Worm (Caenorhabditis elegans) whole organism, L2 larva: Measurements from ENCODE around the gene egl-27.
A peak's percentile ranks its signal among the peaks of the same experiment; 100 is the strongest.

Experiments used
- C34F6.9 ChIP-seq: fragments of 150-350 bp; optimal IDR thresholded peaks from 2 replicates; lab custom pipeline; 2014; ENCODE audit warnings: missing biosample characterization, missing genetic modification characterization
- F13H6.1 ChIP-seq: sonication (generic microtip); optimal IDR thresholded peaks from 2 replicates; lab custom pipeline; 2016; ENCODE audit warnings: missing genetic modification characterization, missing compliant biosample characterization
- R02D3.7 ChIP-seq: fragments of 150-350 bp; optimal IDR thresholded peaks from 2 replicates; lab custom pipeline; 2014; ENCODE audit warnings: missing biosample characterization, missing genetic modification characterization
- ZK546.5 ChIP-seq: sonication (generic microtip); optimal IDR thresholded peaks from 2 replicates; lab custom pipeline; 2017; ENCODE audit warnings: missing biosample characterization, missing genetic modification characterization
- alr-1 ChIP-seq: fragments of 150-350 bp; optimal IDR thresholded peaks from 2 replicates; lab custom pipeline; 2014; ENCODE audit warnings: missing biosample characterization, missing genetic modification characterization
- aly-2 ChIP-seq: fragments of 150-350 bp; optimal IDR thresholded peaks from 2 replicates; lab custom pipeline; 2014; ENCODE audit warnings: missing biosample characterization, missing genetic modification characterization
- ama-1 ChIP-seq: fragments of 150-350 bp; optimal IDR thresholded peaks from 2 replicates; lab custom pipeline; 2018; ENCODE audit warnings: inconsistent platforms
- blmp-1 ChIP-seq: sonication (generic microtip); optimal IDR thresholded peaks from 2 replicates; lab custom pipeline; 2017; ENCODE audit warnings: missing genetic modification characterization, mild to moderate bottlenecking, missing compliant biosample characterization, antibody characterized with exemption, moderate library complexity; ENCODE audit not compliant: insufficient read depth
- ceh-16 ChIP-seq: fragments of 150-350 bp; optimal IDR thresholded peaks from 2 replicates; lab custom pipeline; 2014; ENCODE audit warnings: missing biosample characterization, missing genetic modification characterization
- ceh-82 ChIP-seq: fragments of 150-350 bp; optimal IDR thresholded peaks from 2 replicates; lab custom pipeline; 2014; ENCODE audit warnings: missing biosample characterization, missing genetic modification characterization
- crh-2 ChIP-seq: sonication (generic microtip); optimal IDR thresholded peaks from 2 replicates; lab custom pipeline; 2017; ENCODE audit warnings: missing biosample characterization, missing genetic modification characterization
- dmd-4 ChIP-seq: sonication (generic microtip); optimal IDR thresholded peaks from 2 replicates; lab custom pipeline; 2017; ENCODE audit warnings: missing biosample characterization, missing genetic modification characterization
- egl-27 ChIP-seq: sonication (generic microtip); optimal IDR thresholded peaks from 3 replicates; lab custom pipeline; 2017; ENCODE audit warnings: missing biosample characterization, missing genetic modification reagents, missing genetic modification characterization
- elt-1 ChIP-seq: fragments of 150-350 bp; optimal IDR thresholded peaks from 2 replicates; lab custom pipeline; 2014; ENCODE audit warnings: missing biosample characterization, missing genetic modification characterization
- elt-3 ChIP-seq: sonication (generic microtip); optimal IDR thresholded peaks from 2 replicates; lab custom pipeline; 2017; ENCODE audit warnings: missing biosample characterization, missing genetic modification characterization
- fos-1 ChIP-seq: fragments of 150-350 bp; optimal IDR thresholded peaks from 2 replicates; lab custom pipeline; 2014; ENCODE audit warnings: missing biosample characterization, missing genetic modification characterization
- gmeb-1 ChIP-seq: fragments of 150-350 bp; optimal IDR thresholded peaks from 2 replicates; lab custom pipeline; 2014; ENCODE audit warnings: missing biosample characterization, missing genetic modification characterization
- lin-11 ChIP-seq: fragments of 150-350 bp; sonication (generic microtip); optimal IDR thresholded peaks from 2 replicates; lab custom pipeline; 2014; ENCODE audit warnings: missing biosample characterization, missing genetic modification characterization, inconsistent platforms, mixed read lengths
- lin-13 ChIP-seq: fragments of 150-350 bp; optimal IDR thresholded peaks from 2 replicates; lab custom pipeline; 2014; ENCODE audit warnings: missing biosample characterization, missing genetic modification reagents, missing genetic modification characterization
- lin-39 ChIP-seq: fragments of 150-350 bp; optimal IDR thresholded peaks from 2 replicates; lab custom pipeline; 2014; ENCODE audit warnings: missing biosample characterization, missing genetic modification reagents, missing genetic modification characterization
- lsy-2 ChIP-seq, 2 experiments: fragments of 150-350 bp in 1 of 2; sonication (generic microtip) in 1 of 2; optimal IDR thresholded peaks; 2 replicates each; lab custom pipeline; 2014 to 2017; ENCODE audit warnings: missing biosample characterization in 2 of 2, missing genetic modification characterization in 2 of 2
- mab-5 ChIP-seq: fragments of 150-350 bp; optimal IDR thresholded peaks from 2 replicates; lab custom pipeline; 2014; ENCODE audit warnings: missing biosample characterization, missing genetic modification characterization
- mbf-1 ChIP-seq: sonication (generic microtip); optimal IDR thresholded peaks from 2 replicates; lab custom pipeline; 2017; ENCODE audit warnings: missing biosample characterization, missing genetic modification characterization
- mdl-1 ChIP-seq, 2 experiments: fragments of 150-350 bp in 1 of 2; sonication (generic microtip) in 1 of 2; optimal IDR thresholded peaks; 2 replicates each; lab custom pipeline; 2017; ENCODE audit warnings: missing biosample characterization in 2 of 2, missing genetic modification characterization in 2 of 2
- nhr-10 ChIP-seq: sonication (generic microtip); optimal IDR thresholded peaks from 2 replicates; lab custom pipeline; 2017; ENCODE audit warnings: missing biosample characterization, missing genetic modification characterization
- nhr-11 ChIP-seq: fragments of 150-350 bp; optimal IDR thresholded peaks from 2 replicates; lab custom pipeline; 2014; ENCODE audit warnings: missing biosample characterization, missing genetic modification characterization
- nhr-12 ChIP-seq: fragments of 150-350 bp; optimal IDR thresholded peaks from 2 replicates; lab custom pipeline; 2014; ENCODE audit warnings: missing biosample characterization, missing genetic modification characterization
- nhr-129 ChIP-seq: fragments of 150-350 bp; optimal IDR thresholded peaks from 2 replicates; lab custom pipeline; 2014; ENCODE audit warnings: missing biosample characterization, missing genetic modification characterization
- nhr-21 ChIP-seq: fragments of 150-350 bp; optimal IDR thresholded peaks from 2 replicates; lab custom pipeline; 2014; ENCODE audit warnings: missing biosample characterization, missing genetic modification characterization
- nhr-23 ChIP-seq: fragments of 150-350 bp; optimal IDR thresholded peaks from 2 replicates; lab custom pipeline; 2014; ENCODE audit warnings: missing biosample characterization, missing genetic modification reagents, missing genetic modification characterization
- nhr-237 ChIP-seq: fragments of 150-350 bp; optimal IDR thresholded peaks from 2 replicates; lab custom pipeline; 2014; ENCODE audit warnings: missing biosample characterization, missing genetic modification characterization
- nhr-25 ChIP-seq: fragments of 150-350 bp; sonication (generic microtip); optimal IDR thresholded peaks from 3 replicates; lab custom pipeline; 2014; ENCODE audit warnings: missing biosample characterization, missing genetic modification characterization
- nhr-6 ChIP-seq: fragments of 150-350 bp; optimal IDR thresholded peaks from 2 replicates; lab custom pipeline; 2014; ENCODE audit warnings: missing biosample characterization, missing genetic modification characterization
- nhr-77 ChIP-seq: fragments of 150-350 bp; optimal IDR thresholded peaks from 2 replicates; lab custom pipeline; 2014; ENCODE audit warnings: missing biosample characterization, missing genetic modification characterization
- peb-1 ChIP-seq: fragments of 150-350 bp; optimal IDR thresholded peaks from 2 replicates; lab custom pipeline; 2014; ENCODE audit warnings: missing biosample characterization, missing genetic modification characterization
- sem-4 ChIP-seq: fragments of 150-350 bp; optimal IDR thresholded peaks from 2 replicates; lab custom pipeline; 2014; ENCODE audit warnings: missing biosample characterization, missing genetic modification reagents, missing genetic modification characterization
- skn-1 ChIP-seq: sonication (generic microtip); optimal IDR thresholded peaks from 2 replicates; lab custom pipeline; 2017; ENCODE audit warnings: missing biosample characterization, missing genetic modification characterization
- sma-3 ChIP-seq: sonication (generic microtip); optimal IDR thresholded peaks from 2 replicates; lab custom pipeline; 2016; ENCODE audit warnings: missing genetic modification reagents, missing genetic modification characterization, missing compliant biosample characterization
- sma-9 ChIP-seq, 2 experiments: fragments of 150-350 bp in 1 of 2; sonication (generic microtip) in 1 of 2; optimal IDR thresholded peaks; 2 replicates each; lab custom pipeline; 2014 to 2016; ENCODE audit warnings: missing genetic modification characterization in 2 of 2, mild to moderate bottlenecking in 1 of 2, missing biosample characterization in 1 of 2, missing compliant biosample characterization in 1 of 2, missing genetic modification reagents in 1 of 2, moderate library complexity in 1 of 2
- snpc-4 ChIP-seq: fragments of 150-350 bp; optimal IDR thresholded peaks from 2 replicates; lab custom pipeline; 2014; ENCODE audit warnings: missing biosample characterization, missing genetic modification characterization
- unc-39 ChIP-seq: fragments of 150-350 bp; optimal IDR thresholded peaks from 2 replicates; lab custom pipeline; 2014; ENCODE audit warnings: missing biosample characterization, missing genetic modification characterization
- unc-55 ChIP-seq: fragments of 150-350 bp; sonication (generic microtip); optimal IDR thresholded peaks from 3 replicates; lab custom pipeline; 2014; ENCODE audit warnings: missing biosample characterization, missing genetic modification reagents, missing genetic modification characterization
- unc-62 ChIP-seq: fragments of 150-350 bp; optimal IDR thresholded peaks from 2 replicates; lab custom pipeline; 2014; ENCODE audit warnings: missing biosample characterization, missing genetic modification reagents, missing genetic modification characterization
- zag-1 ChIP-seq: fragments of 150-350 bp; optimal IDR thresholded peaks from 2 replicates; lab custom pipeline; 2014; ENCODE audit warnings: missing biosample characterization, missing genetic modification characterization
- ztf-1 ChIP-seq: fragments of 200-800 bp; sonication (Bioruptor generic); conservative IDR thresholded peaks from 2 replicates; pipeline ENCODE4 v1.3.6; 2022; ENCODE audit warnings: missing genetic modification characterization, missing compliant biosample characterization
- ztf-11 ChIP-seq: sonication (generic microtip); optimal IDR thresholded peaks from 2 replicates; lab custom pipeline; 2017; ENCODE audit warnings: missing biosample characterization, missing genetic modification characterization
- ztf-4 ChIP-seq: fragments of 150-350 bp; optimal IDR thresholded peaks from 2 replicates; lab custom pipeline; 2014; ENCODE audit warnings: missing biosample characterization, missing genetic modification characterization

The egl-27 gene

ce11 chrII:6838270-6838878 lies 3.6 kb downstream of the egl-27 start (continued):
- TF ChIP-seq ceh-16 (tag; lab: Kevin White, UChicago): peak; percentile 11
- TF ChIP-seq fos-1: no peak
- TF ChIP-seq lin-39 (tag; lab: Kevin White, UChicago): peak; percentile 88
- TF ChIP-seq lsy-2 (tag; optimal IDR thresholded peaks at IDR 0.05; lab: Kevin White, UChicago): peak in 1 of 2 experiments; percentile 46
- TF ChIP-seq aly-2: no peak
- peak; percentile 31 for TF ChIP-seq F13H6.1 (tag; lab: Kevin White, UChicago)
- peak; percentile 42 for TF ChIP-seq sma-9 (GFP tag; optimal IDR thresholded peaks at IDR 0.05; lab: Kevin White, UChicago)
- no peak for TF ChIP-seq sma-9 (tag; optimal IDR thresholded peaks at IDR 0.05; lab: Kevin White, UChicago)
- TF ChIP-seq ztf-4 (tag; lab: Kevin White, UChicago): peak; percentile 22
- TF ChIP-seq sma-3 (GFP tag; lab: Kevin White, UChicago): no peak
- TF ChIP-seq dmd-4 (tag; lab: Kevin White, UChicago): no peak

ce11 chrII:6838977-6839376 lies 4.2 kb downstream of the egl-27 start:
- TF ChIP-seq ztf-1 (GFP tag; lab: Robert Waterston, UW) (no peak), aly-2 (no peak), nhr-23 (tag; lab: Kevin White, UChicago) (no peak), nhr-237 (tag; lab: Kevin White, UChicago) (no peak), lin-13 (GFP tag; lab: Kevin White, UChicago) (no peak), ceh-16 (tag; lab: Kevin White, UChicago) (no peak), nhr-11 (tag; lab: Kevin White, UChicago) (no peak), gmeb-1 (tag; lab: Kevin White, UChicago) (no peak), snpc-4 (tag; lab: Kevin White, UChicago) (no peak), lin-39 (tag; lab: Kevin White, UChicago) (no peak), sma-3 (GFP tag; lab: Kevin White, UChicago) (no peak), C34F6.9 (tag; lab: Kevin White, UChicago) (peak; percentile 56), F13H6.1 (tag; lab: Kevin White, UChicago) (peak; percentile 76), crh-2 (tag; lab: Kevin White, UChicago) (peak; percentile 66), alr-1 (no peak), peb-1 (tag; lab: Kevin White, UChicago) (no peak), mab-5 (tag; lab: Kevin White, UChicago) (no peak), ceh-82 (tag; lab: Kevin White, UChicago) (no peak), elt-1 (no peak), sma-9 (GFP tag; optimal IDR thresholded peaks at IDR 0.05; lab: Kevin White, UChicago) (peak; percentile 80), sma-9 (tag; optimal IDR thresholded peaks at IDR 0.05; lab: Kevin White, UChicago) (no peak), ZK546.5 (no peak), ama-1 (no peak), mbf-1 (no peak), zag-1 (tag; lab: Kevin White, UChicago) (no peak), unc-62 (GFP tag; lab: Kevin White, UChicago) (no peak), nhr-10 (tag; lab: Kevin White, UChicago) (no peak), lin-11 (no peak), skn-1 (tag; lab: Kevin White, UChicago) (no peak), nhr-6 (tag; lab: Kevin White, UChicago) (no peak), dmd-4 (tag; lab: Kevin White, UChicago) (no peak), unc-55 (GFP tag; lab: Kevin White, UChicago) (peak; percentile 21), elt-3 (tag; lab: Kevin White, UChicago) (no peak), mdl-1 (tag; optimal IDR thresholded peaks at IDR 0.05; lab: Kevin White, UChicago) (peak in 1 of 2 experiments; percentile 43), sem-4 (peak; percentile 37), R02D3.7 (no peak), blmp-1 (tag; lab: Kevin White, UChicago) (no peak), ztf-4 (tag; lab: Kevin White, UChicago) (no peak), nhr-77 (tag; lab: Kevin White, UChicago) (no peak), nhr-129 (peak; percentile 92), ztf-11 (no peak), nhr-21 (tag; lab: Kevin White, UChicago) (no peak), lsy-2 (tag; optimal IDR thresholded peaks at IDR 0.05; lab: Kevin White, UChicago) (peak in 1 of 2 experiments; percentile 57), nhr-12 (tag; lab: Kevin White, UChicago) (no peak), egl-27 (tag; lab: Kevin White, UChicago) (peak; percentile 76), nhr-25 (tag; lab: Kevin White, UChicago) (peak; percentile 35), fos-1 (no peak), unc-39 (no peak)
